Worm (Caenorhabditis elegans) whole organism, young adult: ENCODE measurements around the gene dhgd-1.

Source experiments
- B0261.1 ChIP-seq: sonication (generic microtip); optimal IDR thresholded peaks from 2 replicates; lab custom pipeline; 2016; ENCODE audit warnings: mild to moderate bottlenecking, missing genetic modification characterization, moderate library complexity, missing compliant biosample characterization
- D2030.7 ChIP-seq: fragments of 200-800 bp; sonication (Bioruptor generic); IDR thresholded peaks from 2 replicates; pipeline ENCODE4 v1.3.6; 2022; ENCODE audit warnings: missing genetic modification reagents, missing genetic modification characterization, missing compliant biosample characterization
- F10E7.11 ChIP-seq: sonication (generic microtip); optimal IDR thresholded peaks from 2 replicates; lab custom pipeline; 2017; ENCODE audit warnings: mild to moderate bottlenecking, missing genetic modification characterization, moderate library complexity, missing compliant biosample characterization
- F52B5.7 ChIP-seq: sonication (generic microtip); optimal IDR thresholded peaks from 2 replicates; lab custom pipeline; 2016; ENCODE audit warnings: mild to moderate bottlenecking, missing genetic modification characterization, missing compliant biosample characterization
- F57C9.4 ChIP-seq: sonication (generic microtip); optimal IDR thresholded peaks from 2 replicates; lab custom pipeline; 2017; ENCODE audit warnings: mild to moderate bottlenecking, missing genetic modification characterization, missing compliant biosample characterization
- K11D2.4 ChIP-seq: fragments of 200-800 bp; sonication (Bioruptor generic); IDR thresholded peaks from 2 replicates; pipeline ENCODE4 v1.3.6; 2022; ENCODE audit warnings: missing genetic modification reagents, missing genetic modification characterization, missing compliant biosample characterization
- Y67H2A.10 ChIP-seq: fragments of 200-800 bp; sonication (Bioruptor generic); conservative IDR thresholded peaks from 2 replicates; pipeline ENCODE4 v1.3.6; 2022; ENCODE audit warnings: missing genetic modification reagents, missing genetic modification characterization, missing compliant biosample characterization
- Y95B8A.8 ChIP-seq: fragments of 200-800 bp; sonication (Bioruptor generic); IDR thresholded peaks from 2 replicates; pipeline ENCODE4 v1.3.6; 2022; ENCODE audit warnings: missing genetic modification reagents, missing genetic modification characterization, missing compliant biosample characterization
- ZK185.1 ChIP-seq: sonication (generic microtip); optimal IDR thresholded peaks from 2 replicates; lab custom pipeline; 2016; ENCODE audit warnings: mild to moderate bottlenecking, missing genetic modification characterization, missing compliant biosample characterization; ENCODE audit not compliant: poor library complexity, severe bottlenecking
- attf-5 ChIP-seq: fragments of 200-800 bp; sonication (Bioruptor generic); optimal IDR thresholded peaks from 2 replicates; lab custom pipeline; 2018; ENCODE audit warnings: mild to moderate bottlenecking, missing genetic modification characterization, missing compliant biosample characterization
- bed-1 ChIP-seq: fragments of 200-800 bp; sonication (Bioruptor generic); IDR thresholded peaks from 2 replicates; pipeline ENCODE4 v1.3.6; 2022; ENCODE audit warnings: missing genetic modification reagents, missing genetic modification characterization, missing compliant biosample characterization
- ceh-27 ChIP-seq: fragments of 200-800 bp; sonication (Bioruptor generic); optimal IDR thresholded peaks from 2 replicates; lab custom pipeline; 2018; ENCODE audit warnings: mild to moderate bottlenecking, missing genetic modification characterization, moderate library complexity, missing compliant biosample characterization
- ceh-79 ChIP-seq: sonication (generic microtip); optimal IDR thresholded peaks from 2 replicates; lab custom pipeline; 2017; ENCODE audit warnings: mild to moderate bottlenecking, missing genetic modification characterization, missing compliant biosample characterization
- egrh-3 ChIP-seq: fragments of 200-800 bp; sonication (Bioruptor generic); IDR thresholded peaks from 2 replicates; pipeline ENCODE4 v1.3.6; 2022; ENCODE audit warnings: missing genetic modification reagents, missing genetic modification characterization, missing compliant biosample characterization
- hmg-1.2 ChIP-seq: fragments of 200-800 bp; sonication (Bioruptor generic); IDR thresholded peaks from 2 replicates; pipeline ENCODE4 v1.3.6; 2022; ENCODE audit warnings: missing genetic modification reagents, missing genetic modification characterization, missing compliant biosample characterization
- lsl-1 ChIP-seq: fragments of 200-800 bp; sonication (Bioruptor generic); optimal IDR thresholded peaks from 2 replicates; lab custom pipeline; 2018; ENCODE audit warnings: mild to moderate bottlenecking, missing genetic modification characterization, moderate library complexity, missing compliant biosample characterization
- madf-6 ChIP-seq: fragments of 200-800 bp; sonication (Bioruptor generic); IDR thresholded peaks from 2 replicates; pipeline ENCODE4 v1.3.6; 2022; ENCODE audit warnings: missing genetic modification reagents, missing genetic modification characterization, missing compliant biosample characterization
- mel-28 ChIP-seq: sonication (generic microtip); optimal IDR thresholded peaks from 2 replicates; lab custom pipeline; 2016; ENCODE audit warnings: borderline replicate concordance, mild to moderate bottlenecking, missing genetic modification characterization, missing compliant biosample characterization
- mxl-1 ChIP-seq: sonication (generic microtip); optimal IDR thresholded peaks from 2 replicates; lab custom pipeline; 2016; ENCODE audit warnings: missing genetic modification characterization, missing compliant biosample characterization
- nfya-2 ChIP-seq: fragments of 200-800 bp; sonication (Bioruptor generic); IDR thresholded peaks from 2 replicates; pipeline ENCODE4 v1.3.6; 2022; ENCODE audit warnings: missing genetic modification reagents, missing genetic modification characterization, missing compliant biosample characterization
- nhr-80 ChIP-seq: sonication (generic microtip); optimal IDR thresholded peaks from 2 replicates; lab custom pipeline; 2016; ENCODE audit warnings: missing genetic modification characterization, missing compliant biosample characterization
- rec-8 ChIP-seq, 2 experiments: sonication (generic microtip); optimal IDR thresholded peaks; 2 replicates each; lab custom pipeline; 2016; ENCODE audit warnings: mild to moderate bottlenecking in 2 of 2, missing genetic modification characterization in 2 of 2, missing genetic modification reagents in 2 of 2, missing genotype in 2 of 2, missing biosample characterization in 1 of 2, missing compliant biosample characterization in 1 of 2, moderate library complexity in 1 of 2
- snpc-3.4 ChIP-seq: sonication (generic microtip); optimal IDR thresholded peaks from 2 replicates; lab custom pipeline; 2017; ENCODE audit warnings: missing genetic modification characterization, mild to moderate bottlenecking, missing compliant biosample characterization, antibody characterized with exemption, moderate library complexity, missing genotype, missing genetic modification reagents
- tlf-1 ChIP-seq: fragments of 200-800 bp; sonication (Bioruptor generic); optimal IDR thresholded peaks from 2 replicates; lab custom pipeline; 2018; ENCODE audit warnings: mild to moderate bottlenecking, missing genetic modification characterization, missing compliant biosample characterization
- xnd-1 ChIP-seq: sonication (generic microtip); optimal IDR thresholded peaks from 2 replicates; lab custom pipeline; 2016; ENCODE audit warnings: missing genotype, missing genetic modification reagents, missing genetic modification characterization, missing compliant biosample characterization
- zim-3 ChIP-seq: sonication (generic microtip); optimal IDR thresholded peaks from 2 replicates; lab custom pipeline; 2017; ENCODE audit warnings: mild to moderate bottlenecking, missing genetic modification characterization, moderate library complexity, missing compliant biosample characterization
- ztf-18 ChIP-seq: sonication (generic microtip); optimal IDR thresholded peaks from 2 replicates; lab custom pipeline; 2016; ENCODE audit warnings: missing genotype, mild to moderate bottlenecking, missing genetic modification characterization, missing compliant biosample characterization
- ztf-22 ChIP-seq: fragments of 200-800 bp; sonication (Bioruptor generic); optimal IDR thresholded peaks from 2 replicates; lab custom pipeline; 2018; ENCODE audit warnings: mild to moderate bottlenecking, missing genetic modification characterization, moderate library complexity, missing compliant biosample characterization
- ztf-25 ChIP-seq: fragments of 200-800 bp; sonication (Bioruptor generic); IDR thresholded peaks from 2 replicates; pipeline ENCODE4 v1.3.6; 2022; ENCODE audit warnings: missing genetic modification reagents, missing genetic modification characterization, missing compliant biosample characterization
- ztf-28 ChIP-seq: fragments of 200-800 bp; sonication (Bioruptor generic); IDR thresholded peaks from 2 replicates; pipeline ENCODE4 v1.3.6; 2022; ENCODE audit warnings: missing genetic modification reagents, missing genetic modification characterization, missing compliant biosample characterization
- ztf-3 ChIP-seq: fragments of 200-800 bp; sonication (Bioruptor generic); optimal IDR thresholded peaks from 2 replicates; lab custom pipeline; 2018; ENCODE audit warnings: mild to moderate bottlenecking, missing genetic modification characterization, missing compliant biosample characterization
- ztf-6 ChIP-seq: fragments of 200-800 bp; sonication (Bioruptor generic); IDR thresholded peaks from 2 replicates; pipeline ENCODE4 v1.3.6; 2022; ENCODE audit warnings: missing genetic modification reagents, missing genetic modification characterization, missing compliant biosample characterization

dhgd-1 gene

DNA sequence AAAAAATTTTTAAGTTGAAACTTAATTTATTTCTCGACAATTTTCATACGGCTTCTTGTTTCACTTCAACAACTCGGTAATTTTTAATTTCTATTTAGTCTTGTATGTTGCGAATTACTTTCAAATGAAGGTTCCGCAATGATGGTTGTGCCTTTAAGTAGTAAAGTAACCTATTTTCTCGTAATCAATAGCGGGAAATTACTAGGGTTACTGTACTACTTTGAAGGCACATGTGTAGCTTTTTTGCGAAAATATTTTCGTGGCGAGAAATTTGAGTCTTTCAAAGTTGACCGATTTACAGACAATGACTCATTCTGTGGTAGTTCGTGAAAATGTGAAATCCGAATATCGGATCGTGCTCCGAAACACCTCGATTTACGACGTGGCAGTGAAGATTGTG is 33.7 kb downstream of the dhgd-1 start, which contains the start of gene B0334.10:
TSS of gene B0334.10 (plus strand) at position 301 of the 400 bp plus-strand sequence.
- TF ChIP-seq attf-5 (GFP tag; lab: Kevin White, UChicago) (no peak), ztf-3 (GFP tag; lab: Kevin White, UChicago) (no peak), madf-6 (GFP tag; lab: Robert Waterston, UW) (no peak), ztf-22 (GFP tag; lab: Kevin White, UChicago) (no peak), rec-8 (tag; optimal IDR thresholded peaks at IDR 0.05; lab: Kevin White, UChicago) (no peak), ceh-27 (GFP tag; lab: Kevin White, UChicago) (no peak), F52B5.7 (no peak), ztf-6 (GFP tag; lab: Robert Waterston, UW) (no peak), snpc-3.4 (tag; lab: Kevin White, UChicago) (no peak), zim-3 (tag; lab: Kevin White, UChicago) (no peak)
- TF ChIP-seq, all 124 proteins: peak for 0

DNA sequence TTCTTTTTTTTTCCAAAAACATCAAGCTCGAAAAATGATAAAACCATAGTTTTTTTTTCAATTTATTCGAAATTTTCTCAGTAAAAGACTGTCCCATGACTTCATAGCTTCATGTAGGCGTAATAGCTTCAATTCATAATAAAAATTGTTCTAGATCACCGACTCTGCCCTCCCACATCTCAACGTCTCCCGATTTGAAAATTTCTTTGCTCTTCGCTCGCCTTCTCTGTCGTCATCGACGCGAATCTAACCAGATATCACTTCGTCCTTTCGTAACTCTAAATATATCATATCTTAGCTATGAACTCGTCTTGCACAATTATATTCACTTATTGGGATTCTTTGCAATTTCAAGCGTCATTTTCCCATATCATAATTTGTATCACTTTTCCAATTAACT is 37.1 kb downstream of the dhgd-1 start, which contains the start of gene srh-44:
TSS of gene srh-44 (plus strand) at position 301 of the 400 bp plus-strand sequence.
- TF ChIP-seq mxl-1 (tag; lab: Kevin White, UChicago) (no peak), mel-28 (tag; lab: Kevin White, UChicago) (no peak), ztf-25 (GFP tag; lab: Robert Waterston, UW) (no peak), egrh-3 (no peak), bed-1 (GFP tag; lab: Robert Waterston, UW) (no peak), nfya-2 (GFP tag; lab: Robert Waterston, UW) (no peak), ZK185.1 (tag; lab: Kevin White, UChicago) (no peak), ztf-18 (tag; lab: Kevin White, UChicago) (no peak), nhr-80 (no peak), F10E7.11 (tag; lab: Kevin White, UChicago) (no peak), xnd-1 (tag; lab: Kevin White, UChicago) (no peak), K11D2.4 (GFP tag; lab: Robert Waterston, UW) (no peak), Y67H2A.10 (GFP tag; lab: Robert Waterston, UW) (no peak), F57C9.4 (no peak)

DNA sequence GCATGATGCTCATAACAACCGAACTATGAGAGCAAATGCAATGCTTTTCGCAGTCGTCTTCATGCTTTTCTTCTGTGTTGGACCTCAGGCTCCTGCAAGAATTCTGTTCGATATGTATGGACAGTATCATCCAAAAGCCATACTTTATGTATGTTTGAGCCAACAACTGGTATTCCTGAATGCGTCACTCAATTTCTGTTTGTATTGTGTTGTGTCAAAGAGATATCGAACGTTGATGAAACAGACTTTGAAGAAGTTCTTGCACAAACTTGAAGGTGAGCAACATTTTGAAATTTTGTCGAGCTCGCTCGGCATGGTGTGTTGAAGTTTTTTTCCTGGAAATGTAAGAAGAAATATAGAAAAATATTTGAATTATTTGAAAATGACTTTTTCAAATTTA is 39.0 kb downstream of the dhgd-1 start:
- TF ChIP-seq mel-28 (tag; lab: Kevin White, UChicago) (no peak), ztf-28 (GFP tag; lab: Robert Waterston, UW) (no peak), D2030.7 (GFP tag; lab: Robert Waterston, UW) (no peak), tlf-1 (GFP tag; lab: Kevin White, UChicago) (no peak), B0261.1 (tag; lab: Kevin White, UChicago) (no peak), ceh-27 (GFP tag; lab: Kevin White, UChicago) (no peak), ceh-79 (no peak), hmg-1.2 (GFP tag; lab: Robert Waterston, UW) (no peak)
- TF ChIP-seq, all 124 proteins: peak for 0

DNA sequence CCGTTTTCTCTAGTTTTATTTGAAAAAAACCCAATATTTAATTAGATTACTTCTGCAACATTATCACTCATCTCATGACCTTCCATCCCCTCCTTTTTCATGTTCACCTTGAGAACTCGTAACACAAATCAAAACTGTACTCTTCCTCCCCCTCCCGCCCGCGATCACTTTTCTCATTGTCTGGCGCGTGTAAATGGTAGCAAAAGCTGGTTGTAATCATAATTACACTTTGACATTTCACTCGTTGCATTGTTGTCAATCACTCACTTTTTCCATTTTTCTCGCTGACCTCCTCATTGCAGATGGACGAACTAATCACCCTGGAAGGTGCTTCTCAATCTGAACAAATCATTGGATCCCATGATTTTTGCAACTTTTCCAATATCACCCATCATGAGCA is 41.5 kb downstream of the dhgd-1 start, which contains the start of gene npr-41:
TSS of gene npr-41 (plus strand) at position 301 of the 400 bp plus-strand sequence.
- TF ChIP-seq lsl-1 = no peak
- TF ChIP-seq Y95B8A.8 (GFP tag; lab: Robert Waterston, UW) = no peak
- no peak for TF ChIP-seq ztf-22 (GFP tag; lab: Kevin White, UChicago)
